Worm (Caenorhabditis elegans): ENCODE data around the gene cln-3.3.

DNA sequence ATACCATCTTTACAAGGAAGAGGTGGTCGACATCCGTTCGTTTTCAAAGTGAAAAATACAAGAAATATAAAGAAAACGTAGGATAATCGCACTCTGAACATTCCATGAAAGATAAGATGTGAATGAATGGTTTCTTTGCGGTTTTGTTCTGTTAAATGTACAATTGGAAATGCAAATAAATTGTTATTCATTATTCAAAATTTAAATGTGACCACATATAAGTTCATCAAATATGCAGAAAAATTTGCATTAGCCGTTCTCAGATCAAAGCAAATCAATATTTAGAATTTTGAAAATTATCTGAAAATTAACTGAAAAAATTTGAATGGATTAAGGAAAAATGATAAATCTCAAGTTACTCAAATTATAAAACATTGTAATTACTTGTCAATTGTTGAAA lies 29.1 kb downstream of the cln-3.3 start, which contains the start of gene ZC178.2:
- TF ChIP-seq nhr-6 (tag; optimal IDR thresholded peaks at IDR 0.05) (no peak), gmeb-1 (tag; optimal IDR thresholded peaks at IDR 0.05) (no peak), elt-3 (tag; optimal IDR thresholded peaks at IDR 0.05) (no peak), ceh-82 (tag; optimal IDR thresholded peaks at IDR 0.05) (no peak), nhr-21 (tag; optimal IDR thresholded peaks at IDR 0.05) (no peak), nhr-12 (tag; optimal IDR thresholded peaks at IDR 0.05) (no peak), ztf-4 (tag; optimal IDR thresholded peaks at IDR 0.05) (no peak), nhr-237 (tag; optimal IDR thresholded peaks at IDR 0.05) (no peak), nhr-129 (tag; optimal IDR thresholded peaks at IDR 0.05) (no peak), lin-39 (tag; optimal IDR thresholded peaks at IDR 0.05) (no peak), blmp-1 (tag; optimal IDR thresholded peaks at IDR 0.05; ENCODE audit: insufficient read depth) (no peak), nhr-77 (tag; optimal IDR thresholded peaks at IDR 0.05) (no peak), snpc-4 (tag; optimal IDR thresholded peaks at IDR 0.05) (no peak), ztf-11 (tag; optimal IDR thresholded peaks at IDR 0.05) (no peak)
